Fruit fly (Drosophila melanogaster): ENCODE data around the gene CG31415.

Gene CG31415

dm6 chr3R:9710886-9711285 is 32.4 kb upstream of the CG31415 start, which contains the start of the genes trbd and dmt (continued):
- no peak for TF ChIP-seq CG10366 (GFP tag; IDR thresholded peaks at IDR 0.05)
- TF ChIP-seq pita (GFP tag; optimal IDR thresholded peaks at IDR 0.05): peak; percentile 83
- peak; percentile 38 for TF ChIP-seq NK7.1 (GFP tag; optimal IDR thresholded peaks at IDR 0.05)
- TF ChIP-seq CG12659 (GFP tag; optimal IDR thresholded peaks at IDR 0.05): peak; percentile 95
- TF ChIP-seq hb (GFP tag; IDR thresholded peaks at IDR 0.05; ENCODE audit: partially characterized antibody): no peak
- no peak for TF ChIP-seq CG16779 (GFP tag; IDR thresholded peaks at IDR 0.05)
- TF ChIP-seq CG8944 (GFP tag; optimal IDR thresholded peaks at IDR 0.05): peak; percentile 55

dm6 chr3R:9725121-9725956 is 18.0 kb upstream of the CG31415 start, which contains the start of gene hyd:
TSS of gene hyd (minus strand) at chr3R:9725615.
- no peak for TF ChIP-seq CG8924 (tag; optimal IDR thresholded peaks at IDR 0.05)
- no peak for TF ChIP-seq pum (GFP tag; optimal IDR thresholded peaks at IDR 0.05)
- no peak for TF ChIP-seq jumu (GFP tag; optimal IDR thresholded peaks at IDR 0.05)
- TF ChIP-seq fd3F (GFP tag; optimal IDR thresholded peaks at IDR 0.05): no peak
- no peak for TF ChIP-seq Xrp1 (GFP tag; IDR thresholded peaks at IDR 0.05)
- no peak for TF ChIP-seq gro (GFP tag; optimal IDR thresholded peaks at IDR 0.05)
- no peak for TF ChIP-seq emc (GFP tag; optimal IDR thresholded peaks at IDR 0.05)
- no peak for TF ChIP-seq Dip3 (GFP tag; optimal IDR thresholded peaks at IDR 0.05)
- no peak for TF ChIP-seq CG4730 (GFP tag; IDR thresholded peaks at IDR 0.05)
- TF ChIP-seq Abd-B (GFP tag; optimal IDR thresholded peaks at IDR 0.05): no peak
- peak; percentile 88 for TF ChIP-seq CG4617 (GFP tag; optimal IDR thresholded peaks at IDR 0.05; ENCODE audit: borderline replicate concordance)
- TF ChIP-seq CoRest (tag; optimal IDR thresholded peaks at IDR 0.05): no peak
- no peak for TF ChIP-seq tx (GFP tag; optimal IDR thresholded peaks at IDR 0.05)
- no peak for TF ChIP-seq CG12104 (GFP tag; optimal IDR thresholded peaks at IDR 0.05)
- no peak for TF ChIP-seq CG8765 (GFP tag; IDR thresholded peaks at IDR 0.05)
- peak; percentile 92 for TF ChIP-seq BEAF-32 (GFP tag; optimal IDR thresholded peaks at IDR 0.05)
- TF ChIP-seq Ets97D (GFP tag; optimal IDR thresholded peaks at IDR 0.05): peak; percentile 51
- no peak for TF ChIP-seq Sox102F (GFP tag; optimal IDR thresholded peaks at IDR 0.05)
- TF ChIP-seq CG11560 (tag; IDR thresholded peaks at IDR 0.05): no peak
- TF ChIP-seq hbn (GFP tag; IDR thresholded peaks at IDR 0.05; ENCODE audit: partially characterized antibody): peak; percentile 73
- no peak for TF ChIP-seq disco-r (GFP tag; optimal IDR thresholded peaks at IDR 0.05)
- no peak for TF ChIP-seq CG9817 (tag; optimal IDR thresholded peaks at IDR 0.05)
- TF ChIP-seq CG8944 (GFP tag; optimal IDR thresholded peaks at IDR 0.05): no peak
- no peak for TF ChIP-seq CG7271 (tag; optimal IDR thresholded peaks at IDR 0.05)
- peak; percentile 15 for TF ChIP-seq Xbp1 (GFP tag; optimal IDR thresholded peaks at IDR 0.05)
- no peak for TF ChIP-seq pfk (GFP tag; optimal IDR thresholded peaks at IDR 0.05)
- TF ChIP-seq CG6791 (GFP tag; IDR thresholded peaks at IDR 0.05; ENCODE audit: partially characterized antibody): peak; percentile 88
- TF ChIP-seq CG11723 (GFP tag; optimal IDR thresholded peaks at IDR 0.05): no peak
- TF ChIP-seq H2.0 (GFP tag; IDR thresholded peaks at IDR 0.05): no peak
- TF ChIP-seq CG6254 (GFP tag; optimal IDR thresholded peaks at IDR 0.05): no peak
- no peak for TF ChIP-seq p53 (GFP tag; optimal IDR thresholded peaks at IDR 0.05)
- TF ChIP-seq CG13894 (tag; optimal IDR thresholded peaks at IDR 0.05): no peak
- no peak for TF ChIP-seq Stat92E (GFP tag; optimal IDR thresholded peaks at IDR 0.05)
- TF ChIP-seq CG10979 (tag; optimal IDR thresholded peaks at IDR 0.05): no peak
- no peak for TF ChIP-seq Drgx (GFP tag; IDR thresholded peaks at IDR 0.05)
- peak; percentile 80 for TF ChIP-seq CG2116 (GFP tag; optimal IDR thresholded peaks at IDR 0.05)
- peak; percentile 87 for TF ChIP-seq CG16813 (GFP tag; IDR thresholded peaks at IDR 0.05; ENCODE audit: partially characterized antibody)
- TF ChIP-seq CG1832 (GFP tag; optimal IDR thresholded peaks at IDR 0.05): no peak
- no peak for TF ChIP-seq crc (GFP tag; optimal IDR thresholded peaks at IDR 0.05)
- TF ChIP-seq ewg (GFP tag; optimal IDR thresholded peaks at IDR 0.05): no peak
- TF ChIP-seq CG15269 (tag; optimal IDR thresholded peaks at IDR 0.05): no peak
